Worm (Caenorhabditis elegans): ENCODE measurements around the gene F53B1.9.

The F53B1.9 gene

DNA sequence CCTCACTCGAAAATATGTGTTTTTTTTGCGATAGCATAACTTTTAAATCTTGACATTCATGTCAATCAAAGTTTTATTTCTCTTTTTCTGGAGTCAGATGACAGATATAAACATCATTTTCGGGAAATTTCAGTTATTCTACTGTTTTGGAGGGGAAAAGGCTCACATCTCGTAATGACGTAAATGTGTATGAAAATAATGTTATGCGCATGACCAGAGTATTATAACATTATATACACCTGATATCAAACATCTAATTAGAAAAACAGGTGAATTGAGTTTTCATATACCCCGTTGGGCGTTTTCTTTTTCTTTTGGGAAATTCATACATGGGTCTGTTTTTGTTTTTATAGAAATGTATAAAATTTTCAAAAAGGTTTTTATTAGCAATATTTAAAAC is 12.6 kb upstream of the F53B1.9 start (continued):
- no peak for TF ChIP-seq lir-3 (tag; optimal IDR thresholded peaks at IDR 0.05; ENCODE audit: poor library complexity)

- TF ChIP-seq elt-3 (tag; optimal IDR thresholded peaks at IDR 0.05) (no peak), snpc-4 (tag; optimal IDR thresholded peaks at IDR 0.05) (no peak), skn-1 (tag; optimal IDR thresholded peaks at IDR 0.05) (peak; percentile 42), ceh-82 (tag; optimal IDR thresholded peaks at IDR 0.05) (peak in 1 of 3 experiments; percentile 41), lin-14 (GFP tag; optimal IDR thresholded peaks at IDR 0.05) (peak; percentile 49), nhr-47 (tag; optimal IDR thresholded peaks at IDR 0.05) (no peak), nhr-77 (tag; optimal IDR thresholded peaks at IDR 0.05) (no peak), jun-1 (tag; optimal IDR thresholded peaks at IDR 0.05) (no peak), ceh-8 (GFP tag; optimal IDR thresholded peaks at IDR 0.05) (no peak), snu-23 (GFP tag; optimal IDR thresholded peaks at IDR 0.05) (peak; percentile 12), unc-62 (GFP tag; optimal IDR thresholded peaks at IDR 0.05) (no peak), dsc-1 (tag; optimal IDR thresholded peaks at IDR 0.05) (no peak), elt-2 (tag; optimal IDR thresholded peaks at IDR 0.05) (no peak), nhr-71 (tag; optimal IDR thresholded peaks at IDR 0.05) (no peak)
Observed at ce11 chrX:2140610-2141009, 9.0 kb upstream of the F53B1.9 start.

DNA sequence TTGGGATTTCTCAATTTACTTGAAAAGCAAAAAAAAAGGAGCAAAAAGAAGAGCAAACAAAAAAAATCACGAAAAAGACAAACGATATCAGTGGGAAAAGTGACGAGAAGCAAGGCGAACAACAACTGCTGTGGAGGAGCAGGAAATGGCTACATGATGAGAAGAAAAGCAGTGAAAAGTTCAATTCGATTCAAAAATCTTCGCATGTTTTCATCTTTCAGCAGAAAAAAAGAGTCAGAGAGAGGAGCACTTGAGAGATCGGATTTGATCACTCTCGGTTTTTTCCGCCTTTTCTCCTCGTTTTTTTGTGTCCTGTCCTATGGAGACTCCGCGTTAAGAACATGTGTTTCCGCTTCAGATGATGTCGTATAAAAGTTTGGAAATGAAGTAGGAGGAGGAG is 7.3 kb upstream of the F53B1.9 start:
- TF ChIP-seq unc-30 (tag; optimal IDR thresholded peaks at IDR 0.05) = no peak
- TF ChIP-seq aha-1 (tag; optimal IDR thresholded peaks at IDR 0.05) = no peak
- peak; percentile 86 for TF ChIP-seq lin-14 (GFP tag; optimal IDR thresholded peaks at IDR 0.05)
- TF ChIP-seq dsc-1 (tag; optimal IDR thresholded peaks at IDR 0.05) = peak; percentile 15
- TF ChIP-seq nhr-28 (tag; optimal IDR thresholded peaks at IDR 0.05) = no peak
- TF ChIP-seq sox-4 (tag; optimal IDR thresholded peaks at IDR 0.05) = no peak
- TF ChIP-seq unc-130 (tag; optimal IDR thresholded peaks at IDR 0.05) = no peak
- TF ChIP-seq pag-3 (tag; optimal IDR thresholded peaks at IDR 0.05; ENCODE audit: borderline replicate concordance, insufficient read depth) = no peak
- no peak for TF ChIP-seq Y116A8C.19 (tag; optimal IDR thresholded peaks at IDR 0.05; ENCODE audit: borderline replicate concordance)
- TF ChIP-seq C34B4.2 (tag; optimal IDR thresholded peaks at IDR 0.05) = no peak
- no peak for TF ChIP-seq irx-1 (tag; optimal IDR thresholded peaks at IDR 0.05)
- peak; percentile 19 for TF ChIP-seq skn-1 (tag; optimal IDR thresholded peaks at IDR 0.05)
- TF ChIP-seq C04F5.9 (tag; optimal IDR thresholded peaks at IDR 0.05) = no peak
- no peak for TF ChIP-seq efl-1 (optimal IDR thresholded peaks at IDR 0.05)
- TF ChIP-seq efl-1 (GFP tag; optimal IDR thresholded peaks at IDR 0.05 in 1 of 2) = peak in 1 of 2 experiments; percentile 40
- TF ChIP-seq mef-2 (tag; optimal IDR thresholded peaks at IDR 0.05) = no peak
- TF ChIP-seq snu-23 (GFP tag; optimal IDR thresholded peaks at IDR 0.05) = peak; percentile 17
- no peak for TF ChIP-seq ztf-11 (tag; optimal IDR thresholded peaks at IDR 0.05)
- no peak for TF ChIP-seq ces-1 (GFP tag; optimal IDR thresholded peaks at IDR 0.05)
- no peak for TF ChIP-seq hlh-4 (tag; optimal IDR thresholded peaks at IDR 0.05)
- TF ChIP-seq fkh-10 (GFP tag; optimal IDR thresholded peaks at IDR 0.05) = peak; percentile 91
- TF ChIP-seq fkh-4 (tag; optimal IDR thresholded peaks at IDR 0.05; ENCODE audit: borderline replicate concordance) = no peak
- TF ChIP-seq fkh-8 (tag; optimal IDR thresholded peaks at IDR 0.05) = no peak
- no peak for TF ChIP-seq nhr-20 (tag; optimal IDR thresholded peaks at IDR 0.05)
- TF ChIP-seq mep-1 (tag; optimal IDR thresholded peaks at IDR 0.05) = no peak
- no peak for TF ChIP-seq lin-35 (GFP tag; optimal IDR thresholded peaks at IDR 0.05)
- no peak for TF ChIP-seq lin-15B (tag; optimal IDR thresholded peaks at IDR 0.05)
- no peak for TF ChIP-seq nhr-76 (tag; optimal IDR thresholded peaks at IDR 0.05)
- TF ChIP-seq isw-1 (GFP tag; IDR thresholded peaks at IDR 0.05) = no peak
- TF ChIP-seq lin-39 (tag; optimal IDR thresholded peaks at IDR 0.05) = no peak
- TF ChIP-seq nhr-71 (tag; optimal IDR thresholded peaks at IDR 0.05) = peak; percentile 34
- TF ChIP-seq lsy-2 (tag; optimal IDR thresholded peaks at IDR 0.05) = peak in 1 of 2 experiments; percentile 27
- TF ChIP-seq snpc-4 (tag; optimal IDR thresholded peaks at IDR 0.05) = no peak

Data from whole organism, L1 larva.